Fruit fly (Drosophila melanogaster) whole organism, embryonic: ENCODE results near the gene Dhdds.
A peak's percentile ranks its signal among the peaks of the same experiment; 100 is the strongest.

Experiments used
- CG10565 ChIP-seq: fragments of 200-800 bp; sonication (Bioruptor generic); optimal IDR thresholded peaks from 3 replicates; lab custom pipeline; 2016; ENCODE audit warnings: missing biosample characterization, mild to moderate bottlenecking, missing genetic modification characterization
- CG10654 ChIP-seq: fragments of 200-800 bp; sonication (Bioruptor generic); optimal IDR thresholded peaks from 2 replicates; lab custom pipeline; 2016; ENCODE audit warnings: missing biosample characterization, missing genetic modification characterization
- CG11093 ChIP-seq: fragments of 200-800 bp; sonication (Bioruptor generic); IDR thresholded peaks from 3 replicates; pipeline ENCODE4 v1.3.6; 2022; ENCODE audit warnings: missing biosample characterization, missing genetic modification characterization
- CG11398 ChIP-seq: fragments of 200-800 bp; sonication (Bioruptor generic); optimal IDR thresholded peaks from 2 replicates; lab custom pipeline; 2016; ENCODE audit warnings: missing biosample characterization, missing genetic modification characterization
- CG12104 ChIP-seq: fragments of 200-800 bp; sonication (Bioruptor generic); optimal IDR thresholded peaks from 3 replicates; lab custom pipeline; 2016; ENCODE audit warnings: missing biosample characterization, missing genetic modification characterization
- CG12236 ChIP-seq: fragments of 200-800 bp; sonication (Bioruptor generic); optimal IDR thresholded peaks from 2 replicates; lab custom pipeline; 2016; ENCODE audit warnings: missing biosample characterization, missing genetic modification characterization
- CG12744 ChIP-seq: fragments of 200-800 bp; sonication (Bioruptor generic); optimal IDR thresholded peaks from 2 replicates; lab custom pipeline; 2016; ENCODE audit warnings: missing biosample characterization, missing genetic modification characterization
- CG13287 ChIP-seq: fragments of 200-800 bp; sonication (Bioruptor generic); IDR thresholded peaks from 2 replicates; pipeline ENCODE4 v1.3.6; 2022; ENCODE audit warnings: missing biosample characterization, missing genetic modification characterization; ENCODE audit not compliant: partially characterized antibody
- CG14050 ChIP-seq: fragments of 200-800 bp; sonication (Bioruptor generic); IDR thresholded peaks from 3 replicates; pipeline ENCODE4 v1.3.6; 2022; ENCODE audit warnings: missing biosample characterization, missing genetic modification characterization
- CG14965 ChIP-seq: fragments of 200-800 bp; sonication (Bioruptor generic); optimal IDR thresholded peaks from 2 replicates; lab custom pipeline; 2016; ENCODE audit warnings: missing biosample characterization, missing genetic modification characterization, borderline replicate concordance
- CG1529 ChIP-seq: fragments of 200-800 bp; sonication (Bioruptor generic); optimal IDR thresholded peaks from 3 replicates; lab custom pipeline; 2018; ENCODE audit warnings: missing biosample characterization, missing genetic modification characterization
- CG17361 ChIP-seq: fragments of 200-800 bp; sonication (Bioruptor generic); IDR thresholded peaks from 3 replicates; pipeline ENCODE4 v1.3.6; 2022; ENCODE audit warnings: missing biosample characterization, missing genetic modification characterization
- CG2678 ChIP-seq: fragments of 200-800 bp; sonication (Bioruptor generic); optimal IDR thresholded peaks from 3 replicates; lab custom pipeline; 2019; ENCODE audit warnings: missing biosample characterization, mild to moderate bottlenecking, missing genetic modification characterization, moderate library complexity
- CG30431 ChIP-seq: fragments of 200-800 bp; sonication (Bioruptor generic); optimal IDR thresholded peaks from 2 replicates; lab custom pipeline; 2017; ENCODE audit warnings: missing biosample characterization, missing genetic modification characterization
- CG31365 ChIP-seq: fragments of 200-800 bp; sonication (Bioruptor generic); optimal IDR thresholded peaks from 2 replicates; lab custom pipeline; 2018; ENCODE audit warnings: missing biosample characterization, mild to moderate bottlenecking, missing genetic modification characterization
- CG33557 ChIP-seq: fragments of 200-800 bp; sonication (Bioruptor generic); optimal IDR thresholded peaks from 2 replicates; lab custom pipeline; 2019; ENCODE audit warnings: missing biosample characterization, mild to moderate bottlenecking, missing genetic modification characterization, moderate library complexity
- CG3995 ChIP-seq: fragments of 200-800 bp; sonication (Bioruptor generic); optimal IDR thresholded peaks from 3 replicates; lab custom pipeline; 2016; ENCODE audit warnings: missing biosample characterization, missing genetic modification characterization
- CG4730 ChIP-seq: fragments of 200-800 bp; sonication (Bioruptor generic); IDR thresholded peaks from 2 replicates; pipeline ENCODE4 v1.3.6; 2022; ENCODE audit warnings: missing biosample characterization, missing genetic modification characterization
- CG4820 ChIP-seq: fragments of 200-800 bp; sonication (Bioruptor generic); optimal IDR thresholded peaks from 3 replicates; lab custom pipeline; 2016; ENCODE audit warnings: missing biosample characterization, missing genetic modification characterization
- CG6175 ChIP-seq: fragments of 200-800 bp; sonication (Bioruptor generic); IDR thresholded peaks from 3 replicates; pipeline ENCODE4 v1.3.6; 2022; ENCODE audit warnings: missing biosample characterization, missing genetic modification characterization
- CG6791 ChIP-seq: fragments of 200-800 bp; sonication (Bioruptor generic); IDR thresholded peaks from 3 replicates; pipeline ENCODE4 v1.3.6; 2022; ENCODE audit warnings: missing biosample characterization, missing genetic modification characterization; ENCODE audit not compliant: partially characterized antibody
- CG9215 ChIP-seq: fragments of 200-800 bp; sonication (Bioruptor generic); IDR thresholded peaks from 2 replicates; pipeline ENCODE4 v1.3.6; 2022; ENCODE audit warnings: missing biosample characterization, missing genetic modification characterization
- CG9727 ChIP-seq: fragments of 200-800 bp; sonication (Bioruptor generic); optimal IDR thresholded peaks from 3 replicates; lab custom pipeline; 2017; ENCODE audit warnings: missing biosample characterization, mild to moderate bottlenecking, missing genetic modification characterization
- D19B ChIP-seq: fragments of 200-800 bp; sonication (Bioruptor generic); optimal IDR thresholded peaks from 2 replicates; lab custom pipeline; 2017; ENCODE audit warnings: missing biosample characterization, mild to moderate bottlenecking, missing genetic modification characterization
- Deaf1 ChIP-seq: fragments of 200-800 bp; optimal IDR thresholded peaks from 3 replicates; lab custom pipeline; 2019; ENCODE audit warnings: missing biosample characterization, mild to moderate bottlenecking, missing genetic modification characterization, moderate library complexity
- Dll ChIP-seq: fragments of 200-800 bp; sonication (Bioruptor generic); IDR thresholded peaks from 4 replicates; pipeline ENCODE4 v1.3.6; 2022; ENCODE audit warnings: missing biosample characterization, missing genetic modification characterization; ENCODE audit not compliant: partially characterized antibody
- H15 ChIP-seq: fragments of 200-800 bp; sonication (Bioruptor generic); IDR thresholded peaks from 3 replicates; pipeline ENCODE4 v1.3.6; 2022; ENCODE audit warnings: missing biosample characterization, missing genetic modification characterization
- HmgD ChIP-seq: fragments of 200-800 bp; sonication (Bioruptor generic); optimal IDR thresholded peaks from 3 replicates; lab custom pipeline; 2016; ENCODE audit warnings: missing biosample characterization, missing genetic modification characterization
- Mad ChIP-seq: fragments of 200-800 bp; sonication (Bioruptor generic); optimal IDR thresholded peaks from 2 replicates; lab custom pipeline; 2016; ENCODE audit warnings: missing biosample characterization, missing genetic modification characterization
- Mes4 ChIP-seq: fragments of 200-800 bp; sonication (Bioruptor generic); optimal IDR thresholded peaks from 2 replicates; lab custom pipeline; 2016; ENCODE audit warnings: missing biosample characterization, missing genetic modification characterization
- Myb ChIP-seq: fragments of 200-800 bp; sonication (Bioruptor generic); optimal IDR thresholded peaks from 2 replicates; lab custom pipeline; 2016; ENCODE audit warnings: missing biosample characterization, missing genetic modification characterization
- Opbp ChIP-seq: fragments of 200-800 bp; sonication (Bioruptor generic); IDR thresholded peaks from 3 replicates; pipeline ENCODE4 v1.3.6; 2022; ENCODE audit warnings: missing biosample characterization, missing genetic modification characterization; ENCODE audit not compliant: partially characterized antibody
- Scr ChIP-seq: fragments of 200-800 bp; sonication (Bioruptor generic); IDR thresholded peaks from 2 replicates; pipeline ENCODE4 v1.3.6; 2022; ENCODE audit warnings: missing biosample characterization, missing genetic modification characterization; ENCODE audit not compliant: partially characterized antibody
- Sin3A ChIP-seq: fragments of >200 bp; optimal IDR thresholded peaks from 2 replicates; lab custom pipeline; 2018
- TFAM ChIP-seq: fragments of 200-800 bp; sonication (Bioruptor generic); optimal IDR thresholded peaks from 2 replicates; lab custom pipeline; 2017; ENCODE audit warnings: missing biosample characterization, missing genetic modification characterization, inconsistent platforms
- bsh ChIP-seq, 2 experiments: fragments of 200-800 bp; sonication (Bioruptor generic); optimal IDR thresholded peaks; 2 replicates each; lab custom pipeline; 2017 to 2018; ENCODE audit warnings: mild to moderate bottlenecking in 2 of 2, missing biosample characterization in 2 of 2, missing genetic modification characterization in 2 of 2, moderate library complexity in 1 of 2
- emc ChIP-seq: fragments of 200-800 bp; sonication (Bioruptor generic); optimal IDR thresholded peaks from 2 replicates; lab custom pipeline; 2016; ENCODE audit warnings: missing biosample characterization, missing genetic modification characterization
- gt ChIP-seq: fragments of 200-800 bp; sonication (Bioruptor generic); IDR thresholded peaks from 2 replicates; pipeline ENCODE4 v1.3.6; 2022; ENCODE audit warnings: missing biosample characterization, missing genetic modification characterization
- h ChIP-seq: fragments of >200 bp; optimal IDR thresholded peaks from 2 replicates; lab custom pipeline; 2017
- ind ChIP-seq: fragments of 200-800 bp; sonication (Bioruptor generic); optimal IDR thresholded peaks from 3 replicates; lab custom pipeline; 2016; ENCODE audit warnings: missing biosample characterization, missing genetic modification characterization
- knrl ChIP-seq: fragments of 200-800 bp; sonication (Bioruptor generic); IDR thresholded peaks from 3 replicates; pipeline ENCODE4 v1.3.6; 2022; ENCODE audit warnings: missing biosample characterization, missing genetic modification characterization; ENCODE audit not compliant: partially characterized antibody
- onecut ChIP-seq: fragments of 200-800 bp; sonication (Bioruptor generic); IDR thresholded peaks from 2 replicates; pipeline ENCODE4 v1.3.6; 2022; ENCODE audit warnings: missing biosample characterization, missing genetic modification characterization
- otp ChIP-seq: fragments of 200-800 bp; sonication (Bioruptor generic); IDR thresholded peaks from 3 replicates; pipeline ENCODE4, ENCODE4 v1.3.6; 2022; ENCODE audit warnings: missing biosample characterization, missing genetic modification characterization
- ranshi ChIP-seq: fragments of 200-800 bp; sonication (Bioruptor generic); IDR thresholded peaks from 2 replicates; pipeline ENCODE4 v1.3.6; 2022; ENCODE audit warnings: missing biosample characterization, missing genetic modification characterization
- sc ChIP-seq, 3 experiments: fragments of >200 bp in 2 of 3; fragments of 200-800 bp in 1 of 3; sonication (Bioruptor generic) in 1 of 3; optimal IDR thresholded peaks; 2 replicates in 2 of 3; 3 replicates in 1 of 3; lab custom pipeline; 2017; ENCODE audit warnings: mild to moderate bottlenecking in 1 of 3, missing biosample characterization in 1 of 3, missing genetic modification characterization in 1 of 3, missing genetic modification reagents in 1 of 3
- sens ChIP-seq: fragments of 200-800 bp; sonication (Bioruptor generic); peaks from one replicate; lab custom pipeline; 2016; ENCODE audit warnings: missing biosample characterization, missing genetic modification characterization
- sima ChIP-seq: fragments of 200-800 bp; sonication (Bioruptor generic); optimal IDR thresholded peaks from 2 replicates; lab custom pipeline; 2016; ENCODE audit warnings: missing biosample characterization, missing genetic modification characterization
- trem ChIP-seq: fragments of 200-800 bp; optimal IDR thresholded peaks from 3 replicates; lab custom pipeline; 2019; ENCODE audit warnings: missing biosample characterization, mild to moderate bottlenecking, missing genetic modification characterization, moderate library complexity
- wek ChIP-seq: fragments of 200-800 bp; sonication (Bioruptor generic); optimal IDR thresholded peaks from 3 replicates; lab custom pipeline; 2018; ENCODE audit warnings: missing biosample characterization, mild to moderate bottlenecking, missing genetic modification characterization, moderate library complexity
- wor ChIP-seq: fragments of 200-800 bp; sonication (Bioruptor generic); IDR thresholded peaks from 2 replicates; pipeline ENCODE4 v1.3.6; 2022; ENCODE audit warnings: missing biosample characterization, missing genetic modification characterization

The Dhdds gene

DNA sequence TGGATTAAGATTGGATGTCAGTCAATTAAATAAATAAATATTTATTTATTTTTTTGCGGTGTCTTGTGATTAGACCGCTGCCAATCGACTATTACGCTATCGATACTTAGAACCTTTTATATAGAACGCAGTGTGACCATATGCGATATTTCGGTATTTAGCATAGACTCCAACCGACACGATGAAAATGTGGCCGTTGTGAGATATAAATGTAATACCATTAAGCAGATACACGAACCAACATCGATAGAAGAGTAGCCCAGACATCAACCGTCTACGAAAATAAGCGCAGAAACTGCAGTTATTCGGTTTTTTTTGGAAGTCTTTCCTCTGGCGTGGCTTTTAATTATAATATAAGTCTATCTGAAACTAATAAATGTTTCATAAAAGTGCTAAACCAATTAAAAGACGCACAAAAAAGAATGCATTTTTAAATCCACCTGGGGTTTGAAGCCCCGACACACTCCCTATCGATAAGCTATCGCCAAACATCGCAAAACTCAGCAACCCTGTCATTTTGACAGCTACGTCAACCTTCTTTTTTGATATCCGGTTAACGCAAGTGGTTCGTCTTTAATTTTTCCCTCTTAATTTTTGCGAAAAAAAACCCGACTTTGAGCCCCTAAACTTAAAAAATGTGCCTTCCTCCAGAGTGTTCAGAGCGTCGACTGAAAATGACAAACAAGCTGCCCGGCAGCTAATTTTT lies at the start of gene Dhdds, which contains the start of gene RpS14a (continued):
- TF ChIP-seq CG12236 (GFP tag; lab: Kevin White, UChicago) (peak; percentile 41), bsh (GFP tag; optimal IDR thresholded peaks at IDR 0.05; lab: Kevin White, UChicago) (peak in 1 of 2 experiments; percentile 25), CG1529 (GFP tag; lab: Kevin White, UChicago) (peak; percentile 19), gt (GFP tag; lab: Robert Waterston, UW) (no peak), CG12104 (GFP tag; lab: Kevin White, UChicago) (peak; percentile 82), HmgD (peak; percentile 1), ranshi (peak; percentile 8; the same call in 1 of the 2 replicates), sc (optimal IDR thresholded peaks at IDR 0.05; lab: Kevin White, UChicago) (no peak), sc (GFP tag; optimal IDR thresholded peaks at IDR 0.05; lab: Kevin White, UChicago) (peak; percentile 52), CG10565 (GFP tag; lab: Kevin White, UChicago) (no peak), CG11093 (GFP tag; lab: Robert Waterston, UW) (no peak), sima (GFP tag; lab: Kevin White, UChicago) (no peak), CG13287 (GFP tag; lab: Robert Waterston, UW) (peak; percentile 76), wor (no peak), Mad (GFP tag; lab: Kevin White, UChicago) (peak; percentile 5), Opbp (peak; percentile 68), CG33557 (GFP tag; lab: Kevin White, UChicago) (peak; percentile 63), CG9215 (GFP tag; lab: Robert Waterston, UW) (peak; percentile 54; the same call in 1 of the 2 replicates), trem (tag; lab: Kevin White, UChicago) (peak; percentile 74), onecut (GFP tag; lab: Robert Waterston, UW) (no peak), CG2678 (no peak), CG3995 (GFP tag; lab: Kevin White, UChicago) (peak; percentile 8), CG4730 (GFP tag; lab: Robert Waterston, UW) (no peak), D19B (peak; percentile 47), CG14965 (GFP tag; lab: Kevin White, UChicago) (no peak), TFAM (no peak), sens (peak; percentile 89), knrl (GFP tag; lab: Robert Waterston, UW) (peak; percentile 89), CG12744 (GFP tag; lab: Kevin White, UChicago) (no peak), CG31365 (tag; lab: Kevin White, UChicago) (peak; percentile 11), Dll (GFP tag; lab: Robert Waterston, UW) (peak; percentile 84), CG11398 (GFP tag; lab: Kevin White, UChicago) (peak; percentile 25), emc (GFP tag; lab: Kevin White, UChicago) (peak; percentile 40), H15 (GFP tag; lab: Robert Waterston, UW) (0 out of 3 replicates have a peak, but pooled peaks have one; percentile 54), otp (GFP tag; lab: Robert Waterston, UW) (peak; percentile 39; the same call in 1 of the 3 replicates), wek (GFP tag; lab: Kevin White, UChicago) (peak; percentile 17), Scr (GFP tag; lab: Robert Waterston, UW) (peak; percentile 88), ind (GFP tag; lab: Kevin White, UChicago) (peak; percentile 24), CG14050 (GFP tag; lab: Robert Waterston, UW) (no peak), CG9727 (GFP tag; lab: Kevin White, UChicago) (peak; percentile 90), h (lab: Kevin White, UChicago) (no peak), Sin3A (lab: Kevin White, UChicago) (peak; percentile 100), CG4820 (peak; percentile 58), CG10654 (GFP tag; lab: Kevin White, UChicago) (peak; percentile 36), Myb (GFP tag; lab: Kevin White, UChicago) (peak; percentile 50), CG30431 (GFP tag; lab: Kevin White, UChicago) (peak; percentile 20), Mes4 (GFP tag; lab: Kevin White, UChicago) (peak; percentile 71), CG17361 (GFP tag; lab: Robert Waterston, UW) (peak; percentile 83), CG6175 (GFP tag; lab: Robert Waterston, UW) (no peak), CG6791 (GFP tag; lab: Robert Waterston, UW) (peak; percentile 71; the same call in 2 of the 3 replicates), Deaf1 (no peak)
